Fruit fly (Drosophila melanogaster) whole organism, pupa: ENCODE results near the gene CG32436.

ENCODE experiments used
- CG10348 ChIP-seq: fragments of 200-800 bp; sonication (Bioruptor generic); IDR thresholded peaks from 2 replicates; pipeline ENCODE4 v1.3.6; 2022; ENCODE audit warnings: missing biosample characterization, missing genetic modification characterization
- CG12605 ChIP-seq: fragments of 200-800 bp; sonication (Bioruptor generic); IDR thresholded peaks from 2 replicates; pipeline ENCODE4 v1.3.6; 2022; ENCODE audit warnings: missing biosample characterization, missing genetic modification characterization
- CG17806 ChIP-seq: fragments of 200-800 bp; sonication (Bioruptor generic); optimal IDR thresholded peaks from 2 replicates; lab custom pipeline; 2018; ENCODE audit warnings: missing biosample characterization, mild to moderate bottlenecking, missing genetic modification characterization, moderate library complexity
- CG32121 ChIP-seq: fragments of 200-800 bp; sonication (Bioruptor generic); IDR thresholded peaks from 2 replicates; pipeline ENCODE4 v1.3.6; 2022; ENCODE audit warnings: missing biosample characterization, missing genetic modification characterization
- CG4496 ChIP-seq: fragments of 200-800 bp; sonication (Bioruptor generic); IDR thresholded peaks from 3 replicates; pipeline ENCODE4 v1.3.6; 2022; ENCODE audit warnings: missing biosample characterization, missing genetic modification characterization
- CG8159 ChIP-seq: fragments of 200-800 bp; sonication (Bioruptor generic); optimal IDR thresholded peaks from 3 replicates; lab custom pipeline; 2018; ENCODE audit warnings: missing biosample characterization, mild to moderate bottlenecking, missing genetic modification characterization, moderate library complexity
- CG8301 ChIP-seq: fragments of 200-800 bp; sonication (Bioruptor generic); optimal IDR thresholded peaks from 2 replicates; lab custom pipeline; 2018; ENCODE audit warnings: missing biosample characterization, mild to moderate bottlenecking, missing genetic modification characterization
- CG9948 ChIP-seq: fragments of 200-800 bp; sonication (Bioruptor generic); optimal IDR thresholded peaks from 2 replicates; lab custom pipeline; 2018; ENCODE audit warnings: missing biosample characterization, mild to moderate bottlenecking, missing genetic modification characterization, moderate library complexity
- EcR ChIP-seq: fragments of 200-800 bp; sonication (Bioruptor generic); optimal IDR thresholded peaks from 3 replicates; lab custom pipeline; 2019; ENCODE audit warnings: missing biosample characterization, missing genetic modification characterization, mild to moderate bottlenecking, moderate library complexity, missing genetic modification reagents
- Ets98B ChIP-seq: fragments of 200-800 bp; sonication (Bioruptor generic); IDR thresholded peaks from 2 replicates; pipeline ENCODE4 v1.3.6; 2022; ENCODE audit warnings: missing biosample characterization, missing genetic modification characterization
- Pif1B ChIP-seq: fragments of 200-800 bp; sonication (Bioruptor generic); optimal IDR thresholded peaks from 3 replicates; lab custom pipeline; 2016; ENCODE audit warnings: missing biosample characterization, missing genetic modification characterization
- fd96Ca ChIP-seq: fragments of 200-800 bp; sonication (Bioruptor generic); IDR thresholded peaks from 3 replicates; pipeline ENCODE4 v1.3.6; 2022; ENCODE audit warnings: missing biosample characterization, missing genetic modification characterization
- gl ChIP-seq: fragments of 200-800 bp; sonication (Bioruptor generic); optimal IDR thresholded peaks from 2 replicates; lab custom pipeline; 2018; ENCODE audit warnings: missing biosample characterization, mild to moderate bottlenecking, missing genetic modification characterization

- TF ChIP-seq Pif1B, result no peak
- TF ChIP-seq fd96Ca, result no peak
- no peak for TF ChIP-seq CG17806
- no peak for TF ChIP-seq CG9948 (tag; lab: Kevin White, UChicago)
- TF ChIP-seq EcR (GFP tag; lab: Kevin White, UChicago), result no peak
- no peak for TF ChIP-seq Ets98B (GFP tag; lab: Robert Waterston, UW)
- TF ChIP-seq CG32121 (GFP tag; lab: Robert Waterston, UW), result no peak
- no peak for TF ChIP-seq CG8159 (tag; lab: Kevin White, UChicago)
- TF ChIP-seq CG8301 (tag; lab: Kevin White, UChicago), result no peak
- no peak for TF ChIP-seq CG10348 (GFP tag; lab: Robert Waterston, UW)
- no peak for TF ChIP-seq gl (tag; lab: Kevin White, UChicago)
- TF ChIP-seq CG12605 (GFP tag; lab: Robert Waterston, UW), result no peak
- no peak for TF ChIP-seq CG4496
These were observed 8.7 kb upstream of the CG32436 start, which contains the start of gene Tsr1 for dm6 chr3L:21334999-21335631.
